Fruit fly (Drosophila melanogaster): ENCODE measurements around the gene CG7272.

The CG7272 gene

DNA sequence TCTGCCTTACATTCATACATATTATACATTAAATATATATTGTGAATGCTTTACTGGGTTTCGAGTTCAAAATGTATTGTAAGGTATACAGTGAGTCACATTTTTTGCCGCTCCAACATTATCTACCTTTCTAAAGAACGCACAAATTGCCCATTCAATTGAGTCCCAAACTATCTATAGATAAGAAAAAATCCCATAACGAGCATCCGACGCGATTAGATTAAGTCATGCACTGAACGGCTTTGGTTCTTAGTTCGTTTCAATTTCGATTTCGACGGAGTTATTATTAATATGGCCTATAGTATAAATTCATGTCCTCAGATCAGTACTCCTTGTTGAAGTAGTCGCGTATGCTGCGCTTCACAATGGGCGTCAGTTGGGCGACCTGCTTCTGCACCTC lies 16.8 kb downstream of the CG7272 start:
- TF ChIP-seq Myc (optimal IDR thresholded peaks at IDR 0.05): no peak

DNA sequence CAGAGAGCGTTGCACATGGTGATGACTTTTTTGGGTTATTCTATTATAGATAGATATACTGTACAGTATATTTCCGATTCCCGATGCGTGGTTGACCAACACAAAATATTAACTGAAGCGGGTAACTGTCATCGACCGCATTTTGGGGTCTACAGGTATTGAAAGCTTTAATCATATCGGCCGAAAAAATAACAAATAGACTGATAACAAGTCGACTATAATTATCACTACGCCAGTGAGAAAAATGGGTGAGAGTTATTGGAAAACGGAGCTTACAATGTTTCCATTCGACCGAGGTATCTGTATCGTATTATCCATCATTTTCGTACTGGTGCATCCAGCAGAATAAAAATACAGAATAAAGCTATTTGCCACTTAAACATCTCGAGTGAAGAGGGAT lies 17.6 kb downstream of the CG7272 start:
- TF ChIP-seq Sin3A (optimal IDR thresholded peaks at IDR 0.05) (no peak), psq (optimal IDR thresholded peaks at IDR 0.05) (no peak), Myc (optimal IDR thresholded peaks at IDR 0.05) (no peak), insv (optimal IDR thresholded peaks at IDR 0.05) (no peak), h (optimal IDR thresholded peaks at IDR 0.05) (no peak), ttk (optimal IDR thresholded peaks at IDR 0.05) (no peak)

DNA sequence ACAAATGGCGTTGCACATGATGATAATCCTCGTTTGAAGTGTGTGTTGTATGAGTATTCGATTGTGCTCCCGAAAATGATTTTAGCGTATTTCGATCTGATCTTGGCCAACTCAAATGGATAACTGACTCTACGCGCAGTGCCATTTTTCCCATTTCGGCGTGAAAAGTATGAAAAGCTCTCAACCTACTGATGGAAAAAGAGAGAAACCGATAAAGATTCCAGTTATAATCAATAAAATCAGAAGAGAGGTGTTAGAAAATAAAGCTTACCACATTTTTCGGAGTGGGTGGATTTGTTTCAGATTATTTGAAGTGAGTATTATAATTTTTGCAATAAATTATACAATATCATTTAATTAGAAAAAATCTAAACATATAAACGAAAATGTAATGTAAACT lies 18.8 kb downstream of the CG7272 start, which contains the start of gene mex1:
Gene mex1, minus strand, starts transcription at position 101 of the 400 bp plus-strand sequence.
- TF ChIP-seq insv (optimal IDR thresholded peaks at IDR 0.05) (no peak), h (optimal IDR thresholded peaks at IDR 0.05) (no peak), ttk (optimal IDR thresholded peaks at IDR 0.05) (no peak), Sin3A (optimal IDR thresholded peaks at IDR 0.05) (no peak), psq (optimal IDR thresholded peaks at IDR 0.05) (no peak), Myc (optimal IDR thresholded peaks at IDR 0.05) (no peak)

DNA sequence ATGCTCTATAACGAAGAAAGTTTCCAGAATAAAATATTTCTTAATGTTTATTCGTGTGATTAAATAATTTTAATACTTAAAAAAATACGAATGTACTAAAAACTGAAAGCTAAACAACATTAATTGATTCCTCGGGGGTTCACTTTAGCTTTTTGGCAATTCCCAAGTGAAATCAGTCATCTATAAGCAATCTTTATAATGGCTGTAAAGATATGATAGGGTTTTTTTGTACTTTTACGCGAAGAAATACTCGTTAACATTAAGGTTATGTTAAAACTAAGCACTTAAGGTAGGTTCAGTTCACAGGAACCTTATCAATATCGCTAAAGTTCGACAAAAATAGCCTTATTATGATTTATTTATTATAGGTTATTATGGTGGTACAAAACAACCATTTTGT lies 19.2 kb downstream of the CG7272 start:
- TF ChIP-seq psq (optimal IDR thresholded peaks at IDR 0.05) (no peak), Sin3A (optimal IDR thresholded peaks at IDR 0.05) (no peak)

DNA sequence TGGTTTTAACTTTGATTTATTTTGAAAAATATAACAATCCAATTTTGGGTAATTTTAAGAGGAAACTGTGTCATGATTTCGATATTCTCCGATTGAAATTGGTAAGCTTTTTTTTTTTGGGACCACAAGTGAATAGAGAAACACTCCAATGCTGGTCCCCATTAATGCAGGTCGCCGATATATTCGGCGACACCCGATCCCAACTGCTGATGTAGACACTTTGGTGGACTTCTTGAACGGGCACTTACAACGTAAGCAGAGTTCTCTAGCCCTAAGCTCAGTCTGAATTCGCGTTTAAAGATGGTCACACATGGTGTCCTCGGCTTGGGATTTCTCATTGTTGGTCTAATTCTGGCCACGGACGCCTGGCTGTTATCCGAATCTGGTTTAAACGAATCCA lies 19.6 kb downstream of the CG7272 start, which contains the start of gene yellow-k:
Gene yellow-k, plus strand, starts transcription at position 301 of the 400 bp plus-strand sequence.
- TF ChIP-seq psq (optimal IDR thresholded peaks at IDR 0.05): no peak
- TF ChIP-seq Sin3A (optimal IDR thresholded peaks at IDR 0.05): no peak
- TF ChIP-seq insv (optimal IDR thresholded peaks at IDR 0.05): no peak
- TF ChIP-seq h (optimal IDR thresholded peaks at IDR 0.05): no peak
- no peak for TF ChIP-seq Myc (optimal IDR thresholded peaks at IDR 0.05)
- no peak for TF ChIP-seq ttk (optimal IDR thresholded peaks at IDR 0.05)

DNA sequence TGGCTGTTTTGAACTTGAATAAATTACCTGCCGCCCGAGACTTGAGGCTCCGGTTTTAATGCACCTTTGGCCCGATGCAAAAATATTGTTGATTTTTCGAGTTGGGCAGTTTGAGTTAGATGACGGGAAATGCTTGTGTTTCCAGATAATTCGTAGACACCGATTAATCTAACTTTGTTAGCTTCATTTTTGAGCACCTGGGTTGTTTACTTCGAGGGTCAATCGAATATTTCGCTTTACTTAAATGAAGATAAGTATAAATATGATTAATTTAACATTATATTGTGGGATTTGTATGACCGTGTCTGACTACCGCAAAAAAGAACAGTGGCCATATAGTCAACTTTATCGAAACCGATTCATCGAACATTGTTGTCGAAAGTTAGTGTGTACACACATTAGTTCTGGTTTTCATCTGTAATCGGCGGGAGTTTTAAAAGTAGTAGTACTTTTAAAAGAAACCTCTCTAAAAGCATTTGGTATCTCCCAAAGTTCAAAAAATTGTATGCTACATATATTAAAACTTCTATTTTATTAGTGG lies 23.1 kb downstream of the CG7272 start, which contains the start of gene CG7945:
Gene CG7945, minus strand, starts transcription at position 332 of the 541 bp plus-strand sequence.
- TF ChIP-seq Myc (optimal IDR thresholded peaks at IDR 0.05) (no peak), insv (optimal IDR thresholded peaks at IDR 0.05) (no peak), psq (optimal IDR thresholded peaks at IDR 0.05) (no peak), Sin3A (optimal IDR thresholded peaks at IDR 0.05) (no peak), ttk (optimal IDR thresholded peaks at IDR 0.05) (no peak), h (optimal IDR thresholded peaks at IDR 0.05) (no peak)

DNA sequence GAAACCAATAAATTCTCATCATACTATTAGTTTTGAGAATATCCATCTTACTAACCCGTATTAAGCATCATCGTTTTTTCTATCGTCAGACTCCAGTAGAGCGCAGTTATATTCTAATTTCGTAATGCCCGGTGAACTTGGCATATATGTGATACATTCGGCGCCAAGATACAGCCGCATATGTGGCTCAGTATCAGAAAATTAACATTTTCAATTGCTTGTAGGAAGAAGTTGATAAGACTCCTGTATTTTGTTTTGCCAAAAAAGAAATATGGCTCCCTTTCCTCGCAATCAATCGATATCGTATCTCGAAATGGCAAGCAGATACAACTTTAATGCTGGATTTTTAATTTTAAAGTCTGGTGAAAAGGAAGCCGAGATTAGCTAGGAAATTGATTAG lies 24.4 kb downstream of the CG7272 start, which contains the start of gene CG33986:
Gene CG33986, minus strand, starts transcription at position 101 of the 400 bp plus-strand sequence.
- no peak for TF ChIP-seq ttk (optimal IDR thresholded peaks at IDR 0.05)
- no peak for TF ChIP-seq Myc (optimal IDR thresholded peaks at IDR 0.05)
- TF ChIP-seq Sin3A (optimal IDR thresholded peaks at IDR 0.05): no peak
- no peak for TF ChIP-seq h (optimal IDR thresholded peaks at IDR 0.05)

DNA sequence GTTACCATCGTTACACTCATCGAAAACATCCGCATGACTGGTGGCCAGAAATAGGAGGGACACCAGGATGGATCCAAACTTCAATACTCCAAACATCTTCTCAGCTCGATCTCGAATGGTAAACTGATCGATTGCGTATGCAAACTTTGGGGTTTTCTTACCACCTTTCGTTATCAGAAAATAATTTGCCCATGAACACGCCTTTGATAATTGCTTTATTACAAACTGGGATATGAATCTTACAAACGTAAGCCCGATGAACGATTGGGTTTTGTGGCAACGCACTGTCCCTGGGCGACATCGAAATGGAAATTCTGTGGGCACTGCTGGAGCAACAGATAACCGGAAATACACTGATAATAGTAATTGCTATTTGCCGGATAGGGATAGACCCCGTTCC lies 26.0 kb downstream of the CG7272 start, which contains the start of gene CG33985:
Gene CG33985, minus strand, starts transcription at position 101 of the 400 bp plus-strand sequence.
- no peak for TF ChIP-seq ttk (optimal IDR thresholded peaks at IDR 0.05)
- TF ChIP-seq Sin3A (optimal IDR thresholded peaks at IDR 0.05): no peak
- no peak for TF ChIP-seq psq (optimal IDR thresholded peaks at IDR 0.05)
- no peak for TF ChIP-seq Myc (optimal IDR thresholded peaks at IDR 0.05)
- no peak for TF ChIP-seq insv (optimal IDR thresholded peaks at IDR 0.05)
- TF ChIP-seq h (optimal IDR thresholded peaks at IDR 0.05): no peak

DNA sequence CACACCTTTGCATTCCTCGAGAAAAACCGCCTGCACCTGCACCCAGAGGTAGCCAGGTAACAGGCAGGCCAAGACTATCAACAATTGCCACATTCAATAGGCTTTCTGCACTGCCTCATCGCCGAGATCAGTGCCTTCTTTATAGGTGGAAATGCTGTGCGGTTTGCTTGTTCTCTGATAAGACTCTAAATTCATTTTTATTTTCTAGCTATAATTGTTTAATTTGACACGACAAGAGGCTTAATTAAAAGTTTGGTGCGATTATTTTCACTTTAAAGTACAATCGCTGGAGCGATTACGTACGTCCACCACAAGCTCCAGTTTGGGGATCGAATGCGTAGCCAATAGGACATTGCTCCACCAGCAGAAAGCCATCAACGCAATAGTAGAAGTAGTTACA lies 26.7 kb downstream of the CG7272 start, which contains the start of gene CG42729:
Gene CG42729, minus strand, starts transcription at position 101 of the 400 bp plus-strand sequence.
- TF ChIP-seq insv (optimal IDR thresholded peaks at IDR 0.05): no peak
- TF ChIP-seq Myc (optimal IDR thresholded peaks at IDR 0.05): no peak
- TF ChIP-seq ttk (optimal IDR thresholded peaks at IDR 0.05): no peak
- TF ChIP-seq psq (optimal IDR thresholded peaks at IDR 0.05): no peak
- TF ChIP-seq h (optimal IDR thresholded peaks at IDR 0.05): no peak
- no peak for TF ChIP-seq Sin3A (optimal IDR thresholded peaks at IDR 0.05)

DNA sequence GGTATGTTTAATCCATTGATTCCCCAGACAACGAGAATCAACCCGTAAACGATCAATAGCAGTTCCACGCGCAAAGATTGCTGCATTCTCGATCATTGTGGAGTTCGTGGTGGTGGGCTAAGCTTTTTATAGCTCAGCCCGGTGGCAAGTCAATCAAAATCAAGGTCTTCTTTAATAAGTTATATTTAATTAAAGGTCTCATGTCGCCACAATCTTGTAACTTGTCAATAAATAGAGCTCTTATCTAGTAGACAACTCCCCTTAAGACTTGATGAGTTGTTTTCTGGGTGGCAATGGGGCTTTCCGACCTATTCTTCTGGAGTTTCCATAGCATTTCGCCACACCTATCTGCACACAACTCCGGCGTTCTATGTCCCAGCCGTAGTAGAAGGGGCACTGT lies 27.4 kb downstream of the CG7272 start, which contains the start of gene CG42728:
Gene CG42728, minus strand, starts transcription at position 101 of the 400 bp plus-strand sequence.
- TF ChIP-seq Sin3A (optimal IDR thresholded peaks at IDR 0.05) (no peak), insv (optimal IDR thresholded peaks at IDR 0.05) (no peak), Myc (optimal IDR thresholded peaks at IDR 0.05) (no peak), h (optimal IDR thresholded peaks at IDR 0.05) (no peak), ttk (optimal IDR thresholded peaks at IDR 0.05) (no peak), psq (optimal IDR thresholded peaks at IDR 0.05) (no peak)

DNA sequence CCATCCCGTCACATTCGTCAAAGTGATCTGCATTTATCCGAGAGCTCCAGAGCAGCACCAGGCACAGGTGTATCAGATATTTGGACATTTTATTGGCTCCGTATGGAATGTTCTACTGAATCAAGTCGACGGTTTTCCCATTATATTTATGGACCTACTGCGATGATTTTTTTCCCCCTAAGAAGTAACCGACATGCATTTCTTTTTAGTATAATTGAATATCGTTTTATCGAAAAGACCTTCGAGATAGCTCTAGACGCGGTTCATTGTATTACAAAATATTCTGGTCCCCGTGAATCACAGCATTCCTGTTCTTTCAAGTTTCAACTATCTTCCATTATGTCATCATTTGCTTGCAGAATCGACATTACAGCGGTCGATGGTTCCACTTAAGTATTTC lies 28.4 kb downstream of the CG7272 start, which contains the start of gene obst-H:
Gene obst-H, minus strand, starts transcription at position 101 of the 400 bp plus-strand sequence.
- TF ChIP-seq h (optimal IDR thresholded peaks at IDR 0.05): no peak
- TF ChIP-seq insv (optimal IDR thresholded peaks at IDR 0.05): no peak
- TF ChIP-seq ttk (optimal IDR thresholded peaks at IDR 0.05): no peak
- no peak for TF ChIP-seq psq (optimal IDR thresholded peaks at IDR 0.05)
- no peak for TF ChIP-seq Sin3A (optimal IDR thresholded peaks at IDR 0.05)
- no peak for TF ChIP-seq Myc (optimal IDR thresholded peaks at IDR 0.05)

DNA sequence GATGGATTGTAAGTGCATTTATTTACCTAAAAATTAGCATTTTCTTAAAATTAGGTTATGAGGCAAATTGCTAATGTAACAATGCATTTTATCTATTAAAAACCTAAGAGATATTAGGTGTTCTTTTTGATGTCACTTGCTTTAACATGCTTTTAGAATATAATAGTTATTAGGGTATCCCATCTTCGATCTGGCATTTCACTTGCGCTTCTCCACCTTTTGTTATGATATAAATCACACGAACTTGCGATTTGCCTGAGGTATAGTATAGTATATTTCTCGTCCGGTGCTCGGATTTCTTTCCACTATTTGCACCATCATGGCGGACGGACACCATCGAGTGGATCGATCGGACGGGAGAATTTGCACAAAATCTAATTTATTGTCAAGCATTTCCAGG lies 29.3 kb downstream of the CG7272 start:
- TF ChIP-seq psq (optimal IDR thresholded peaks at IDR 0.05): no peak
- no peak for TF ChIP-seq ttk (optimal IDR thresholded peaks at IDR 0.05)
- no peak for TF ChIP-seq insv (optimal IDR thresholded peaks at IDR 0.05)
- TF ChIP-seq h (optimal IDR thresholded peaks at IDR 0.05): no peak
- no peak for TF ChIP-seq Myc (optimal IDR thresholded peaks at IDR 0.05)

DNA sequence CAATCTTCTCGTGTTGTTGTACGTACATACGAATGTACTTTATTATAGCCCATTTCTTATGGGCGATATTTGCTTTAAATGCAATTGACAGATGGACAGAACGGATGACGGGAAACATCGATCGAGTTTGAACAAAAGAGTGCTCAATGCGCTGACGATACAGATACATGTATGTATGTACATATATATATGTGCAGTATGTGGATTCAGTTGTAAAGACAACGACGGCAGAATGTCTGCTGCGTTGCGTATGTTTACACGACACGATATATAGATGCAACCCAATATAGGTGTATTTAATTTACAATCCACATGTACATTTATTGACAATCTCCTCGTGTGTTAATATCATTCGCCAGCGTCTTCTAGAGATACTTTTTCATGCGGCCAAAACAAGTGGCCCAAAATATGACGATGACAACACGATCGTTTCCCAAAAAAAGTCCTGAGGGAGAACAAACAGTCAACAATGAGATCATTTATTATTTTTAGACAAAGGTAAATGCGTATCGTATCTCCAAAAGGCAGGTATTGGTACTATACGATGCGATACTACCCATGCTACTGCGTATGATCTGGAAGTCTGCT lies 30.0 kb downstream of the CG7272 start:
- TF ChIP-seq Sin3A (optimal IDR thresholded peaks at IDR 0.05): no peak
- TF ChIP-seq h (optimal IDR thresholded peaks at IDR 0.05): no peak
- TF ChIP-seq ttk (optimal IDR thresholded peaks at IDR 0.05): no peak
- no peak for TF ChIP-seq Myc (optimal IDR thresholded peaks at IDR 0.05)
- TF ChIP-seq psq (optimal IDR thresholded peaks at IDR 0.05): no peak
- no peak for TF ChIP-seq insv (optimal IDR thresholded peaks at IDR 0.05)
